Worm (Caenorhabditis elegans) whole organism, late embryonic: ENCODE measurements around the gene spon-1.

Experiments used
- K02D7.2 ChIP-seq: sonication (generic microtip); optimal IDR thresholded peaks from 2 replicates; lab custom pipeline; 2017; ENCODE audit warnings: mild to moderate bottlenecking, missing genetic modification characterization, missing compliant biosample characterization
- K09A11.1 ChIP-seq: sonication (generic microtip); optimal IDR thresholded peaks from 2 replicates; lab custom pipeline; 2017; ENCODE audit warnings: antibody characterized with exemption, mild to moderate bottlenecking, missing genetic modification characterization, missing compliant biosample characterization; ENCODE audit not compliant: insufficient read depth
- T23F11.4 ChIP-seq: fragments of 200-800 bp; sonication (Bioruptor generic); optimal IDR thresholded peaks from 2 replicates; lab custom pipeline; 2018; ENCODE audit warnings: mild to moderate bottlenecking, missing genetic modification characterization, missing compliant biosample characterization
- Y22D7AL.16 ChIP-seq: sonication (generic microtip); optimal IDR thresholded peaks from 2 replicates; lab custom pipeline; 2016; ENCODE audit warnings: missing genetic modification characterization, missing compliant biosample characterization
- ahr-1 ChIP-seq: sonication (generic microtip); optimal IDR thresholded peaks from 2 replicates; lab custom pipeline; 2016; ENCODE audit warnings: missing genetic modification characterization, missing compliant biosample characterization
- ceh-14 ChIP-seq: sonication (generic microtip); optimal IDR thresholded peaks from 2 replicates; lab custom pipeline; 2016; ENCODE audit warnings: missing genotype, missing genetic modification characterization, missing compliant biosample characterization
- ceh-18 ChIP-seq: sonication (generic microtip); optimal IDR thresholded peaks from 2 replicates; lab custom pipeline; 2016; ENCODE audit warnings: missing genetic modification characterization, missing compliant biosample characterization
- ceh-19 ChIP-seq: fragments of 200-800 bp; sonication (Bioruptor generic); optimal IDR thresholded peaks from 2 replicates; lab custom pipeline; 2018; ENCODE audit warnings: mild to moderate bottlenecking, missing genetic modification characterization, missing compliant biosample characterization
- ceh-22 ChIP-seq: sonication (generic microtip); optimal IDR thresholded peaks from 2 replicates; lab custom pipeline; 2017; ENCODE audit warnings: missing biosample characterization, missing genetic modification characterization
- ceh-24 ChIP-seq: sonication (generic microtip); optimal IDR thresholded peaks from 2 replicates; lab custom pipeline; 2016; ENCODE audit warnings: mild to moderate bottlenecking, missing genetic modification characterization, missing compliant biosample characterization
- ceh-30 ChIP-seq: fragments of 150-350 bp; optimal IDR thresholded peaks from 2 replicates; lab custom pipeline; 2014; ENCODE audit warnings: missing biosample characterization, missing genetic modification characterization
- ceh-45 ChIP-seq: fragments of 200-800 bp; sonication (Bioruptor generic); IDR thresholded peaks from 2 replicates; pipeline ENCODE4 v1.3.6; 2022; ENCODE audit warnings: missing genetic modification reagents, missing genetic modification characterization, missing compliant biosample characterization
- ceh-48 ChIP-seq: sonication (generic microtip); optimal IDR thresholded peaks from 2 replicates; lab custom pipeline; 2016; ENCODE audit warnings: missing genetic modification characterization, inconsistent platforms, missing compliant biosample characterization
- che-1 ChIP-seq: sonication (generic microtip); optimal IDR thresholded peaks from 2 replicates; lab custom pipeline; 2016; ENCODE audit warnings: mild to moderate bottlenecking, missing genetic modification characterization, missing compliant biosample characterization
- elt-4 ChIP-seq: sonication (generic microtip); optimal IDR thresholded peaks from 2 replicates; lab custom pipeline; 2016; ENCODE audit warnings: missing genetic modification characterization, missing compliant biosample characterization
- ets-4 ChIP-seq: sonication (generic microtip); optimal IDR thresholded peaks from 2 replicates; lab custom pipeline; 2016; ENCODE audit warnings: missing genetic modification characterization, missing compliant biosample characterization
- eyg-1 ChIP-seq: sonication (generic microtip); optimal IDR thresholded peaks from 2 replicates; lab custom pipeline; 2016; ENCODE audit warnings: missing genotype, missing genetic modification characterization, missing compliant biosample characterization
- fax-1 ChIP-seq: sonication (generic microtip); optimal IDR thresholded peaks from 2 replicates; lab custom pipeline; 2016; ENCODE audit warnings: missing genotype, missing genetic modification characterization, missing compliant biosample characterization
- fkh-10 ChIP-seq: fragments of 150-350 bp; optimal IDR thresholded peaks from 2 replicates; lab custom pipeline; 2014; ENCODE audit warnings: missing biosample characterization, missing genetic modification reagents, missing genetic modification characterization
- gmeb-2 ChIP-seq: sonication (generic microtip); optimal IDR thresholded peaks from 2 replicates; lab custom pipeline; 2016; ENCODE audit warnings: missing genetic modification characterization, inconsistent platforms, missing compliant biosample characterization
- lin-11 ChIP-seq: fragments of 200-800 bp; sonication (Bioruptor generic); optimal IDR thresholded peaks from 2 replicates; lab custom pipeline; 2018; ENCODE audit warnings: mild to moderate bottlenecking, missing genetic modification characterization, missing compliant biosample characterization
- madf-2 ChIP-seq: sonication (generic microtip); optimal IDR thresholded peaks from 2 replicates; lab custom pipeline; 2017; ENCODE audit warnings: missing genetic modification characterization, missing compliant biosample characterization
- mec-3 ChIP-seq: sonication (generic microtip); optimal IDR thresholded peaks from 2 replicates; lab custom pipeline; 2016; ENCODE audit warnings: borderline replicate concordance, missing genetic modification characterization, missing compliant biosample characterization
- nfya-1 ChIP-seq: sonication (generic microtip); optimal IDR thresholded peaks from 2 replicates; lab custom pipeline; 2017; ENCODE audit warnings: missing genetic modification characterization, mild to moderate bottlenecking, missing compliant biosample characterization, antibody characterized with exemption, moderate library complexity
- nhr-232 ChIP-seq: sonication (generic microtip); optimal IDR thresholded peaks from 2 replicates; lab custom pipeline; 2016; ENCODE audit warnings: missing genetic modification characterization, missing compliant biosample characterization
- npax-4 ChIP-seq: sonication (generic microtip); optimal IDR thresholded peaks from 2 replicates; lab custom pipeline; 2016; ENCODE audit warnings: missing genetic modification characterization, missing compliant biosample characterization
- odd-2 ChIP-seq: sonication (generic microtip); optimal IDR thresholded peaks from 2 replicates; lab custom pipeline; 2017; ENCODE audit warnings: antibody characterized with exemption, mild to moderate bottlenecking, missing genetic modification characterization, missing compliant biosample characterization
- pag-3 ChIP-seq: sonication (generic microtip); optimal IDR thresholded peaks from 2 replicates; lab custom pipeline; 2016; ENCODE audit warnings: missing compliant biosample characterization, missing genetic modification characterization, borderline replicate concordance
- pax-1 ChIP-seq: fragments of 150-350 bp; optimal IDR thresholded peaks from 2 replicates; lab custom pipeline; 2014; ENCODE audit warnings: missing biosample characterization, missing genetic modification characterization
- pha-2 ChIP-seq: sonication (generic microtip); optimal IDR thresholded peaks from 2 replicates; lab custom pipeline; 2017; ENCODE audit warnings: mild to moderate bottlenecking, missing genetic modification characterization, missing compliant biosample characterization
- pqm-1 ChIP-seq: sonication (generic microtip); optimal IDR thresholded peaks from 2 replicates; lab custom pipeline; 2016; ENCODE audit warnings: missing genetic modification characterization, missing compliant biosample characterization
- rnt-1 ChIP-seq: sonication (generic microtip); optimal IDR thresholded peaks from 2 replicates; lab custom pipeline; 2016; ENCODE audit warnings: missing genetic modification characterization, missing compliant biosample characterization
- sox-2 ChIP-seq: fragments of 200-800 bp; sonication (Bioruptor generic); IDR thresholded peaks from 2 replicates; pipeline ENCODE4 v1.3.6; 2022; ENCODE audit warnings: missing genetic modification reagents, missing genetic modification characterization, missing compliant biosample characterization
- sox-4 ChIP-seq: sonication (generic microtip); optimal IDR thresholded peaks from 2 replicates; lab custom pipeline; 2017; ENCODE audit warnings: mild to moderate bottlenecking, missing genetic modification characterization, inconsistent platforms, missing compliant biosample characterization
- tbx-2 ChIP-seq: sonication (generic microtip); optimal IDR thresholded peaks from 2 replicates; lab custom pipeline; 2016; ENCODE audit warnings: missing genetic modification characterization, missing compliant biosample characterization
- tbx-7 ChIP-seq: sonication (generic microtip); optimal IDR thresholded peaks from 2 replicates; lab custom pipeline; 2016; ENCODE audit warnings: missing genotype, missing genetic modification characterization, missing compliant biosample characterization
- ttx-3 ChIP-seq: sonication (generic microtip); optimal IDR thresholded peaks from 2 replicates; lab custom pipeline; 2016; ENCODE audit warnings: missing genetic modification reagents, missing genetic modification characterization, missing compliant biosample characterization
- unc-3 ChIP-seq, 2 experiments: fragments of 200-800 bp in 1 of 2; sonication (Bioruptor generic) in 1 of 2; sonication (generic microtip) in 1 of 2; conservative IDR thresholded peaks in 1 of 2; optimal IDR thresholded peaks in 1 of 2; 2 replicates each; pipeline versions ENCODE4 v1.3.6 to Lab custom; 2016 to 2022; ENCODE audit warnings: missing compliant biosample characterization in 2 of 2, missing genetic modification characterization in 2 of 2, missing genetic modification reagents in 1 of 2
- unc-42 ChIP-seq: sonication (generic microtip); optimal IDR thresholded peaks from 2 replicates; lab custom pipeline; 2016; ENCODE audit warnings: missing genotype, missing genetic modification characterization, missing compliant biosample characterization
- unc-55 ChIP-seq: sonication (generic microtip); optimal IDR thresholded peaks from 2 replicates; lab custom pipeline; 2017; ENCODE audit warnings: missing biosample characterization, missing genetic modification reagents, missing genetic modification characterization
- ztf-16 ChIP-seq: sonication (generic microtip); optimal IDR thresholded peaks from 2 replicates; lab custom pipeline; 2017; ENCODE audit warnings: missing genetic modification characterization, missing compliant biosample characterization

Gene spon-1

DNA sequence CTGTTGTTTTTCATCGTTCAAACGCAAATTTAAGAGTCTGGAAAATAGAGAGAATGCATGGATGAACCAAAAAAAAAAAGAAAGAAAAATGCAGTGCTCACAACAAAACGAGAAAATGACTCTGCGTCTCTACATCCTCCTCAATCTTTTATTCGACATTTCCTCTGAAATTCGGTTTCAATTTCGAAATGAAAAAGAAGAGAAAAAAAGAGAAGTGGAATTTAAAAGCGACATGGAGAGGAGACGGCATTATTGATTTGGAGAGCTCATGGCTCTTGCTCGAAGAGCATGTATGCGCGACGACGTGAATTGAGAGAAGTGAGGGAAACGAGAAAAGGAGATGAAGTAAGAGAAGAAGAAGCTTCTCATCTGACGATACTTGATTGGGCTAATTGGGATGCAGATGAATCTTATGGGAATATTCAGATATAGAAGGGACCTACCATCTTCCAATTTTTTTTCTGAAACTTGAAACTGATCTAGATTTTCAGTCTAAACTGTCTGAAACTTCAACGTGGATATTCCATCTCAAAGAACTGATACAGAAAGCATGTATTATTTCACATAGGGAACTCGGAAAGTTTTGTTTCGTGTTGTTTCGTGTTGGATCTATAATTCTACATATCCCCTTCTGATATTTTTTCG, 5.2 kb upstream of the spon-1 start:
- TF ChIP-seq tbx-2 (tag; lab: Kevin White, UChicago) (no peak), unc-42 (tag; lab: Kevin White, UChicago) (peak; percentile 25), ceh-48 (tag; lab: Kevin White, UChicago) (peak; percentile 66), elt-4 (no peak), madf-2 (tag; lab: Kevin White, UChicago) (no peak), pqm-1 (tag; lab: Kevin White, UChicago) (no peak), K09A11.1 (tag; lab: Kevin White, UChicago) (no peak), nfya-1 (tag; lab: Kevin White, UChicago) (no peak)
- TF ChIP-seq, all 69 proteins: peak for 2

DNA sequence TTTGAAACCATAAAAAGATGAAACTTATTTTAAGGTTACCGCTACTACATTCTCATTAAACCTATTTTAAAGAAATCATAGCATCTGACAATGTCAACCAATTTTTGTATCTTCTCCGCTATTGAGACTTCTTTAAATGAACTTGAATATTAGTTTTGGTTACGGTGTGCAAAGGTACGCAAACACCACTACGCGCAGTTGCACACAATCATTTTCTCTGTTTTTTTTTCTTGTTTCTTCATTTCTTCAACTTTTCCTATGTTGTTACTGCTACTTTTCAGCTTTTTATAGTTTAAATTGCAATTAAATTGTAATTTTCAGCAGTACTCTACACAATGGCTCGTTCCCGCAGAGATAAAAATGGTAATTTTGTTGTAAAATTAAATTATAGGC, 4.7 kb upstream of the spon-1 start, which contains the start of gene F10E7.5:
Gene F10E7.5, plus strand, starts transcription at position 322 of the 393 bp plus-strand sequence.
- TF ChIP-seq nfya-1 (tag; lab: Kevin White, UChicago) (peak; percentile 45), pha-2 (tag; lab: Kevin White, UChicago) (no peak), ceh-22 (tag; lab: Kevin White, UChicago) (no peak), pax-1 (tag; lab: Kevin White, UChicago) (no peak), ceh-30 (tag; lab: Kevin White, UChicago) (peak; percentile 21), npax-4 (tag; lab: Kevin White, UChicago) (no peak), unc-42 (tag; lab: Kevin White, UChicago) (peak; percentile 77), elt-4 (no peak), ceh-48 (tag; lab: Kevin White, UChicago) (no peak), tbx-7 (tag; lab: Kevin White, UChicago) (no peak), unc-55 (GFP tag; lab: Kevin White, UChicago) (peak; percentile 43), ceh-14 (no peak), unc-3 (GFP tag; conservative IDR thresholded peaks at IDR 0.05; lab: Robert Waterston, UW) (no peak), unc-3 (tag; optimal IDR thresholded peaks at IDR 0.05; lab: Kevin White, UChicago) (no peak), ets-4 (tag; lab: Kevin White, UChicago) (no peak), fax-1 (tag; lab: Kevin White, UChicago) (no peak), nhr-232 (tag; lab: Kevin White, UChicago) (no peak), T23F11.4 (GFP tag; lab: Kevin White, UChicago) (no peak), sox-4 (no peak), pag-3 (tag; lab: Kevin White, UChicago) (no peak), ceh-18 (no peak), ahr-1 (tag; lab: Kevin White, UChicago) (no peak), K02D7.2 (tag; lab: Kevin White, UChicago) (no peak), pqm-1 (tag; lab: Kevin White, UChicago) (no peak), lin-11 (no peak)

DNA sequence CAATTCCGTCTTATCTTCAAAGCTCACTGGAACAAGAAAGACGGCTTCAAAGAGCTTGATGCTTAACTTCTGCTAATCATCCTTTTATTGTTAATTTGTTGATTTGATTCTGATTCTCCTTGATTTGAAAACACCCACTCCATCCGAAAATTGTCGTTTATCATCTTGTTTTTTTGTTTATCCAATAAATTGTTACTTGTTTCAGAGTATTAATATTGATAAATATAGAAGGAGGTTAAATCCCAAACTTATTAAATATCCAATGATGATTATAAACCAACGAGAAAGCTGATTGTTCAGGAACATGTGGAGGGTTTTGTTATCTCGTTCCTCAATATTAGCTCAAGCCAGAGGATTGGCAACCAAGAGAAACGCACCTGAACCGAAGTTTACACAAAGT, 3.6 kb upstream of the spon-1 start, which contains the start of gene F10E7.6:
Gene F10E7.6, plus strand, starts transcription at position 301 of the 400 bp plus-strand sequence.
- TF ChIP-seq Y22D7AL.16 (tag; lab: Kevin White, UChicago) = no peak
- TF ChIP-seq odd-2 = no peak
- TF ChIP-seq ceh-30 (tag; lab: Kevin White, UChicago) = no peak
- TF ChIP-seq mec-3 = no peak
- TF ChIP-seq unc-55 (GFP tag; lab: Kevin White, UChicago) = no peak
- no peak for TF ChIP-seq che-1 (tag; lab: Kevin White, UChicago)
- TF ChIP-seq nfya-1 (tag; lab: Kevin White, UChicago) = no peak
- TF ChIP-seq gmeb-2 (tag; lab: Kevin White, UChicago) = no peak
- TF ChIP-seq ceh-48 (tag; lab: Kevin White, UChicago) = no peak
- no peak for TF ChIP-seq ceh-24 (tag; lab: Kevin White, UChicago)
- no peak for TF ChIP-seq pax-1 (tag; lab: Kevin White, UChicago)
- no peak for TF ChIP-seq ttx-3 (tag; lab: Kevin White, UChicago)
- no peak for TF ChIP-seq ets-4 (tag; lab: Kevin White, UChicago)

DNA sequence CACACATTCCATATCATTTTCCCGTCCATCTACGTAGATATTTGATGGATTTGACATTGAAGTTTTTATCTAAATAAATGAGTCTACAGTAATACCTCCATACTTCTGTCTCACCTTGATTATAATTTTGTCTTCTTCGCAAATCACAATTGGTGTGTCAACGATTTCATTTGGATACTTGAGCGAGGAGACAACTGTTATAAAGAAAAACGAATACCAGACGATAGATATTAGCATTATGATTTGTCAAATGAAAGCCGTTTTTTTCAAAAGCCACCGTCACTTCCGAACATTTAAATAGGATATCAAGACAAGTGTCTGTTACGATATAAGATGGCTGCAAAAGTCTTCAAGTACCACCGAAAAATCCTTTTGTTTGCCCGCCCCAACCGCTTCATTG, 719 bp upstream of the spon-1 start, which contains the start of gene cutl-5:
Gene cutl-5, minus strand, starts transcription at position 269 of the 400 bp plus-strand sequence.
- TF ChIP-seq ztf-16 (no peak), ttx-3 (tag; lab: Kevin White, UChicago) (no peak), ceh-45 (GFP tag; lab: Robert Waterston, UW) (no peak), rnt-1 (no peak), ets-4 (tag; lab: Kevin White, UChicago) (no peak), pha-2 (tag; lab: Kevin White, UChicago) (no peak), gmeb-2 (tag; lab: Kevin White, UChicago) (no peak), fax-1 (tag; lab: Kevin White, UChicago) (no peak), sox-2 (GFP tag; lab: Robert Waterston, UW) (no peak), ceh-48 (tag; lab: Kevin White, UChicago) (no peak), ceh-19 (GFP tag; lab: Kevin White, UChicago) (no peak), ceh-24 (tag; lab: Kevin White, UChicago) (no peak), fkh-10 (GFP tag; lab: Kevin White, UChicago) (no peak), eyg-1 (tag; lab: Kevin White, UChicago) (no peak)
